Worm (Caenorhabditis elegans): Measurements from ENCODE around the gene C27D8.3.
A peak's percentile ranks its signal among the peaks of the same experiment; 100 is the strongest.

The C27D8.3 gene

DNA sequence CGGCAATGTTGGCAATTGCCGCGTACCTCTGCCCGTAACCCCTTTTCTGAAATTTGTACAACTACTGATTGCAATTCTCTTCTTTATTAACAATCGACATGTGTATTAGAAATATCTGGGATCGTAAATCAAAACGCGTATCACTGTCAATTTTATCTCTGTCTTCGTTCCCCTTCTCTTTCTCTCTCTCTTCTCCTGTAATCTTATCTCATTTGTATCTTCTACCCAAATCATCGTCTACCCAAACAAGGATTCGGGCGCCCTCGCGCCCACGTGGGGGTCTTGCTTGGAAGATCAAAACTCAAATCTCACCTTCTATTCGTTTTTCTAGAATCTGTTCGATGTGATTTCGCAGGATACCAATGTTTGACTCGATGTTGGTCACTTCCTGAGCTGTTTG lies 548 bp downstream of the C27D8.3 start, which contains the start of gene C27D8.2:
C27D8.2 (plus strand) TSS at position 222 of the 400 bp plus-strand sequence.
- TF ChIP-seq set-16 (GFP tag; IDR thresholded peaks at IDR 0.05) (no peak), hlh-11 (tag; optimal IDR thresholded peaks at IDR 0.05) (peak; percentile 44), lin-1 (GFP tag; IDR thresholded peaks at IDR 0.05) (no peak), Y75B8A.6 (GFP tag; IDR thresholded peaks at IDR 0.05) (no peak), nhr-28 (tag; optimal IDR thresholded peaks at IDR 0.05) (peak; percentile 85), egl-43 (GFP tag; IDR thresholded peaks at IDR 0.05) (no peak), tra-1 (GFP tag; IDR thresholded peaks at IDR 0.05) (no peak), Y105C5A.15 (GFP tag; IDR thresholded peaks at IDR 0.05) (no peak), daf-8 (GFP tag; IDR thresholded peaks at IDR 0.05) (no peak), nhr-42 (GFP tag; IDR thresholded peaks at IDR 0.05) (no peak), skn-1 (tag; optimal IDR thresholded peaks at IDR 0.05) (no peak), nhr-6 (tag; optimal IDR thresholded peaks at IDR 0.05) (no peak), lim-7 (GFP tag; IDR thresholded peaks at IDR 0.05) (no peak), daf-16 (GFP tag; optimal IDR thresholded peaks at IDR 0.05) (no peak), daf-16 (tag; optimal IDR thresholded peaks at IDR 0.05) (no peak), Y48G9A.11 (GFP tag; IDR thresholded peaks at IDR 0.05) (no peak), mxl-2 (GFP tag; conservative IDR thresholded peaks at IDR 0.05) (no peak), mep-1 (tag; optimal IDR thresholded peaks at IDR 0.05) (no peak), spr-3 (GFP tag; optimal IDR thresholded peaks at IDR 0.05) (no peak), unc-39 (tag; optimal IDR thresholded peaks at IDR 0.05) (no peak), hlh-30 (tag; optimal IDR thresholded peaks at IDR 0.05; ENCODE audit: insufficient read depth) (no peak), dpl-1 (GFP tag; optimal IDR thresholded peaks at IDR 0.05) (no peak), mxl-3 (GFP tag; optimal IDR thresholded peaks at IDR 0.05) (peak; percentile 92), nhr-76 (tag; optimal IDR thresholded peaks at IDR 0.05) (no peak), attf-4 (tag; optimal IDR thresholded peaks at IDR 0.05) (no peak), zag-1 (tag; optimal IDR thresholded peaks at IDR 0.05) (no peak), madf-5 (GFP tag; IDR thresholded peaks at IDR 0.05) (no peak), nhr-25 (tag; optimal IDR thresholded peaks at IDR 0.05; ENCODE audit: borderline replicate concordance, insufficient read depth) (no peak), F44E2.7 (GFP tag; IDR thresholded peaks at IDR 0.05) (no peak), daf-12 (tag; optimal IDR thresholded peaks at IDR 0.05) (no peak), dve-1 (tag; optimal IDR thresholded peaks at IDR 0.05; ENCODE audit: insufficient read depth) (no peak), lin-13 (GFP tag; optimal IDR thresholded peaks at IDR 0.05) (no peak), rbr-2 (tag; optimal IDR thresholded peaks at IDR 0.05) (no peak), nhr-48 (tag; optimal IDR thresholded peaks at IDR 0.05) (no peak), mdl-1 (tag; optimal IDR thresholded peaks at IDR 0.05) (peak; percentile 12 to 86)

DNA sequence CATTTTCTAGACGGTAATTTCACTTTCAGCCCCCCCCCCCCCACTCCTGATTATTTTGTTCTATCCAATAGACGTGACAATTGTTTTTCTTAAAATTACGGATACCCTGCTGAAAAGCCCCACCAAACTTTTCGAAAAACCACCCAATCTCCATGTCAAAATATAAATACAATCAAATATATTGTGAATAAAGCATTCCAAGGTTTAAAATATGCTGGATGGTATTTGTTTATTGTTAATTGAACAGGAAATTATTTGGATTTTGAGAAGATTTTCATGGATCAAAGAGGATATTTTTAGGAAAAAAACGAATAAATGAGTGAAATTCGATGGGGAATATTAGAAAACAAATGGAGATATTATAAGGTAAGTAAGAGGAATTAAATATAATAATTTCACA lies 7.7 kb downstream of the C27D8.3 start, which contains the start of gene C27D8.4:
C27D8.4 (plus strand) TSS at position 301 of the 400 bp plus-strand sequence.
- TF ChIP-seq nhr-25 (tag; optimal IDR thresholded peaks at IDR 0.05; ENCODE audit: borderline replicate concordance, insufficient read depth) (no peak), jun-1 (tag; optimal IDR thresholded peaks at IDR 0.05) (no peak), aly-2 (tag; optimal IDR thresholded peaks at IDR 0.05) (no peak), lin-13 (GFP tag; optimal IDR thresholded peaks at IDR 0.05) (no peak), pqm-1 (tag; optimal IDR thresholded peaks at IDR 0.05) (no peak), madf-9 (GFP tag; conservative IDR thresholded peaks at IDR 0.05) (no peak), php-3 (GFP tag; IDR thresholded peaks at IDR 0.05) (no peak), nhr-102 (tag; optimal IDR thresholded peaks at IDR 0.05) (no peak), fkh-10 (GFP tag; optimal IDR thresholded peaks at IDR 0.05) (no peak), D1046.2 (GFP tag; IDR thresholded peaks at IDR 0.05) (no peak), unc-39 (tag; optimal IDR thresholded peaks at IDR 0.05) (no peak), ZK337.2 (GFP tag; IDR thresholded peaks at IDR 0.05) (no peak), arid-1 (GFP tag; conservative IDR thresholded peaks at IDR 0.05) (no peak), nhr-42 (GFP tag; IDR thresholded peaks at IDR 0.05) (no peak), nhr-48 (tag; optimal IDR thresholded peaks at IDR 0.05) (no peak), ces-1 (GFP tag; optimal IDR thresholded peaks at IDR 0.05) (no peak), Y5F2A.4 (GFP tag; optimal IDR thresholded peaks at IDR 0.05) (no peak), spr-3 (GFP tag; optimal IDR thresholded peaks at IDR 0.05) (no peak), dmd-8 (GFP tag; IDR thresholded peaks at IDR 0.05) (no peak)

Data from whole organism, L4 larva.